Worm (Caenorhabditis elegans) whole organism, L4 larva: ENCODE results near the gene smrd-1.
"Not testable (repeated sequence)": the region's sequence is repeated elsewhere in the genome, so short reads cannot be mapped to it uniquely, and the experiment has no call there.

Experiments used
- Y75B8A.6 ChIP-seq: fragments of 200-800 bp; sonication (Bioruptor generic); IDR thresholded peaks from 2 replicates; pipeline ENCODE4 v1.3.6; 2022; ENCODE audit warnings: missing genetic modification reagents, missing genetic modification characterization, missing compliant biosample characterization
- ama-1 ChIP-seq: fragments of 150-350 bp; optimal IDR thresholded peaks from 2 replicates; lab custom pipeline; 2014; ENCODE audit warnings: inconsistent platforms, mixed read lengths
- ces-1 ChIP-seq: fragments of 150-350 bp; sonication (generic microtip); optimal IDR thresholded peaks from 4 replicates; lab custom pipeline; 2014; ENCODE audit warnings: missing biosample characterization, missing genetic modification reagents, missing genetic modification characterization
- egl-27 ChIP-seq: sonication (generic microtip); optimal IDR thresholded peaks from 3 replicates; lab custom pipeline; 2017; ENCODE audit warnings: missing biosample characterization, missing genetic modification reagents, missing genetic modification characterization
- fos-1 ChIP-seq: fragments of 150-350 bp; optimal IDR thresholded peaks from 2 replicates; lab custom pipeline; 2014; ENCODE audit warnings: missing biosample characterization, missing genetic modification characterization
- lin-13 ChIP-seq: fragments of 150-350 bp; optimal IDR thresholded peaks from 2 replicates; lab custom pipeline; 2014; ENCODE audit warnings: missing biosample characterization, missing genetic modification reagents, missing genetic modification characterization
- lin-29 ChIP-seq: fragments of 200-800 bp; sonication (Bioruptor generic); IDR thresholded peaks from 2 replicates; pipeline ENCODE4 v1.3.6; 2022; ENCODE audit warnings: missing genetic modification reagents, missing genetic modification characterization, missing compliant biosample characterization
- mdl-1 ChIP-seq, 2 experiments: fragments of 150-350 bp in 1 of 2; sonication (generic microtip) in 1 of 2; optimal IDR thresholded peaks; 2 replicates each; lab custom pipeline; 2014 to 2017; ENCODE audit warnings: missing biosample characterization in 2 of 2, missing genetic modification characterization in 2 of 2
- nhr-28 ChIP-seq: fragments of 150-350 bp; optimal IDR thresholded peaks from 2 replicates; lab custom pipeline; 2014; ENCODE audit warnings: missing biosample characterization, missing genetic modification characterization
- pqm-1 ChIP-seq: sonication (generic microtip); optimal IDR thresholded peaks from 2 replicates; lab custom pipeline; 2017; ENCODE audit warnings: missing biosample characterization, missing genetic modification characterization
- skn-1 ChIP-seq: fragments of 150-350 bp; optimal IDR thresholded peaks from 2 replicates; lab custom pipeline; 2014; ENCODE audit warnings: missing biosample characterization, missing genetic modification characterization
- snpc-4 ChIP-seq: fragments of 150-350 bp; optimal IDR thresholded peaks from 2 replicates; lab custom pipeline; 2014; ENCODE audit warnings: missing biosample characterization, missing genetic modification characterization
- unc-130 ChIP-seq: sonication (generic microtip); optimal IDR thresholded peaks from 2 replicates; lab custom pipeline; 2016; ENCODE audit warnings: missing genetic modification reagents, missing genetic modification characterization, missing compliant biosample characterization

ce11 chrIII:10435938-10436842 is at the start of gene smrd-1, which contains the start of gene enu-3.1:
- TF ChIP-seq egl-27 (tag; lab: Kevin White, UChicago); fos-1; skn-1 (tag; lab: Kevin White, UChicago); nhr-28 (tag; lab: Kevin White, UChicago); ama-1 (lab: Kevin White, UChicago); mdl-1 (tag; optimal IDR thresholded peaks at IDR 0.05; lab: Kevin White, UChicago); lin-29 (GFP tag; lab: Robert Waterston, UW); Y75B8A.6; snpc-4 (tag; lab: Kevin White, UChicago); pqm-1 (tag; lab: Kevin White, UChicago): not testable (repeated sequence)
- peak; percentile 49 for TF ChIP-seq unc-130
- TF ChIP-seq lin-13 (GFP tag; lab: Kevin White, UChicago) = peak; percentile 4
- peak; percentile 94 for TF ChIP-seq ces-1
